Worm (Caenorhabditis elegans) whole organism, late embryonic: ENCODE results near the gene atg-18.
A peak's percentile ranks its signal among the peaks of the same experiment; 100 is the strongest.

Source experiments
- C08G9.2 ChIP-seq: sonication (generic microtip); optimal IDR thresholded peaks from 2 replicates; lab custom pipeline; 2016; ENCODE audit warnings: mild to moderate bottlenecking, missing genetic modification characterization, moderate library complexity, missing compliant biosample characterization
- C38D4.7 ChIP-seq: fragments of 200-800 bp; sonication (Bioruptor generic); optimal IDR thresholded peaks from 2 replicates; lab custom pipeline; 2018; ENCODE audit warnings: mild to moderate bottlenecking, missing genetic modification characterization, moderate library complexity, missing compliant biosample characterization
- K02D7.2 ChIP-seq: sonication (generic microtip); optimal IDR thresholded peaks from 2 replicates; lab custom pipeline; 2017; ENCODE audit warnings: mild to moderate bottlenecking, missing genetic modification characterization, missing compliant biosample characterization
- K09A11.1 ChIP-seq: sonication (generic microtip); optimal IDR thresholded peaks from 2 replicates; lab custom pipeline; 2017; ENCODE audit warnings: antibody characterized with exemption, mild to moderate bottlenecking, missing genetic modification characterization, missing compliant biosample characterization; ENCODE audit not compliant: insufficient read depth
- Y22D7AL.16 ChIP-seq: sonication (generic microtip); optimal IDR thresholded peaks from 2 replicates; lab custom pipeline; 2016; ENCODE audit warnings: missing genetic modification characterization, missing compliant biosample characterization
- ahr-1 ChIP-seq: sonication (generic microtip); optimal IDR thresholded peaks from 2 replicates; lab custom pipeline; 2016; ENCODE audit warnings: missing genetic modification characterization, missing compliant biosample characterization
- ama-1 ChIP-seq: fragments of 150-350 bp; optimal IDR thresholded peaks from 2 replicates; lab custom pipeline; 2014
- ceh-14 ChIP-seq: sonication (generic microtip); optimal IDR thresholded peaks from 2 replicates; lab custom pipeline; 2016; ENCODE audit warnings: missing genotype, missing genetic modification characterization, missing compliant biosample characterization
- ceh-18 ChIP-seq: sonication (generic microtip); optimal IDR thresholded peaks from 2 replicates; lab custom pipeline; 2016; ENCODE audit warnings: missing genetic modification characterization, missing compliant biosample characterization
- ceh-19 ChIP-seq: fragments of 200-800 bp; sonication (Bioruptor generic); optimal IDR thresholded peaks from 2 replicates; lab custom pipeline; 2018; ENCODE audit warnings: mild to moderate bottlenecking, missing genetic modification characterization, missing compliant biosample characterization
- ceh-22 ChIP-seq: sonication (generic microtip); optimal IDR thresholded peaks from 2 replicates; lab custom pipeline; 2017; ENCODE audit warnings: missing biosample characterization, missing genetic modification characterization
- ceh-24 ChIP-seq: sonication (generic microtip); optimal IDR thresholded peaks from 2 replicates; lab custom pipeline; 2016; ENCODE audit warnings: mild to moderate bottlenecking, missing genetic modification characterization, missing compliant biosample characterization
- ceh-30 ChIP-seq: fragments of 150-350 bp; optimal IDR thresholded peaks from 2 replicates; lab custom pipeline; 2014; ENCODE audit warnings: missing biosample characterization, missing genetic modification characterization
- ceh-31 ChIP-seq: sonication (generic microtip); optimal IDR thresholded peaks from 2 replicates; lab custom pipeline; 2016; ENCODE audit warnings: missing genetic modification characterization, missing compliant biosample characterization
- ceh-34 ChIP-seq: sonication (generic microtip); optimal IDR thresholded peaks from 2 replicates; lab custom pipeline; 2016; ENCODE audit warnings: mild to moderate bottlenecking, missing genetic modification characterization, missing compliant biosample characterization
- ceh-48 ChIP-seq: sonication (generic microtip); optimal IDR thresholded peaks from 2 replicates; lab custom pipeline; 2016; ENCODE audit warnings: missing genetic modification characterization, inconsistent platforms, missing compliant biosample characterization
- ceh-6 ChIP-seq: fragments of 200-800 bp; sonication (Bioruptor generic); optimal IDR thresholded peaks from 2 replicates; lab custom pipeline; 2018; ENCODE audit warnings: mild to moderate bottlenecking, missing genetic modification characterization, missing compliant biosample characterization
- ceh-9 ChIP-seq: sonication (generic microtip); optimal IDR thresholded peaks from 2 replicates; lab custom pipeline; 2016; ENCODE audit warnings: mild to moderate bottlenecking, missing genetic modification characterization, inconsistent platforms, missing compliant biosample characterization
- che-1 ChIP-seq: sonication (generic microtip); optimal IDR thresholded peaks from 2 replicates; lab custom pipeline; 2016; ENCODE audit warnings: mild to moderate bottlenecking, missing genetic modification characterization, missing compliant biosample characterization
- dve-1 ChIP-seq: sonication (generic microtip); optimal IDR thresholded peaks from 2 replicates; lab custom pipeline; 2017; ENCODE audit warnings: antibody characterized with exemption, mild to moderate bottlenecking, missing genetic modification characterization, missing compliant biosample characterization
- elt-2 ChIP-seq: sonication (generic microtip); optimal IDR thresholded peaks from 2 replicates; lab custom pipeline; 2016; ENCODE audit warnings: missing genetic modification reagents, missing genetic modification characterization, missing compliant biosample characterization
- elt-4 ChIP-seq: sonication (generic microtip); optimal IDR thresholded peaks from 2 replicates; lab custom pipeline; 2016; ENCODE audit warnings: missing genetic modification characterization, missing compliant biosample characterization
- ets-4 ChIP-seq: sonication (generic microtip); optimal IDR thresholded peaks from 2 replicates; lab custom pipeline; 2016; ENCODE audit warnings: missing genetic modification characterization, missing compliant biosample characterization
- eyg-1 ChIP-seq: sonication (generic microtip); optimal IDR thresholded peaks from 2 replicates; lab custom pipeline; 2016; ENCODE audit warnings: missing genotype, missing genetic modification characterization, missing compliant biosample characterization
- fax-1 ChIP-seq: sonication (generic microtip); optimal IDR thresholded peaks from 2 replicates; lab custom pipeline; 2016; ENCODE audit warnings: missing genotype, missing genetic modification characterization, missing compliant biosample characterization
- fkh-10 ChIP-seq: fragments of 150-350 bp; optimal IDR thresholded peaks from 2 replicates; lab custom pipeline; 2014; ENCODE audit warnings: missing biosample characterization, missing genetic modification reagents, missing genetic modification characterization
- hlh-15 ChIP-seq: sonication (generic microtip); optimal IDR thresholded peaks from 2 replicates; lab custom pipeline; 2016; ENCODE audit warnings: missing genetic modification characterization, missing compliant biosample characterization
- hlh-30 ChIP-seq: sonication (generic microtip); optimal IDR thresholded peaks from 2 replicates; lab custom pipeline; 2017; ENCODE audit warnings: antibody characterized with exemption, missing genetic modification characterization, missing compliant biosample characterization; ENCODE audit not compliant: insufficient read depth
- hlh-6 ChIP-seq: sonication (generic microtip); optimal IDR thresholded peaks from 2 replicates; lab custom pipeline; 2016; ENCODE audit warnings: missing genotype, missing genetic modification characterization, missing compliant biosample characterization
- hlh-8 ChIP-seq: sonication (generic microtip); optimal IDR thresholded peaks from 2 replicates; lab custom pipeline; 2016; ENCODE audit warnings: missing genotype, missing genetic modification characterization, missing compliant biosample characterization
- lim-6 ChIP-seq: sonication (generic microtip); optimal IDR thresholded peaks from 2 replicates; lab custom pipeline; 2016; ENCODE audit warnings: missing genetic modification characterization, missing compliant biosample characterization
- lin-11 ChIP-seq: fragments of 200-800 bp; sonication (Bioruptor generic); optimal IDR thresholded peaks from 2 replicates; lab custom pipeline; 2018; ENCODE audit warnings: mild to moderate bottlenecking, missing genetic modification characterization, missing compliant biosample characterization
- madf-2 ChIP-seq: sonication (generic microtip); optimal IDR thresholded peaks from 2 replicates; lab custom pipeline; 2017; ENCODE audit warnings: missing genetic modification characterization, missing compliant biosample characterization
- mec-3 ChIP-seq: sonication (generic microtip); optimal IDR thresholded peaks from 2 replicates; lab custom pipeline; 2016; ENCODE audit warnings: borderline replicate concordance, missing genetic modification characterization, missing compliant biosample characterization
- nfya-1 ChIP-seq: sonication (generic microtip); optimal IDR thresholded peaks from 2 replicates; lab custom pipeline; 2017; ENCODE audit warnings: missing genetic modification characterization, mild to moderate bottlenecking, missing compliant biosample characterization, antibody characterized with exemption, moderate library complexity
- nhr-11 ChIP-seq: fragments of 150-350 bp; optimal IDR thresholded peaks from 2 replicates; lab custom pipeline; 2014; ENCODE audit warnings: missing biosample characterization, missing genetic modification characterization
- nhr-232 ChIP-seq: sonication (generic microtip); optimal IDR thresholded peaks from 2 replicates; lab custom pipeline; 2016; ENCODE audit warnings: missing genetic modification characterization, missing compliant biosample characterization
- npax-4 ChIP-seq: sonication (generic microtip); optimal IDR thresholded peaks from 2 replicates; lab custom pipeline; 2016; ENCODE audit warnings: missing genetic modification characterization, missing compliant biosample characterization
- odd-2 ChIP-seq: sonication (generic microtip); optimal IDR thresholded peaks from 2 replicates; lab custom pipeline; 2017; ENCODE audit warnings: antibody characterized with exemption, mild to moderate bottlenecking, missing genetic modification characterization, missing compliant biosample characterization
- pat-9 ChIP-seq: fragments of 200-800 bp; sonication (Bioruptor generic); optimal IDR thresholded peaks from 2 replicates; lab custom pipeline; 2018; ENCODE audit warnings: mild to moderate bottlenecking, missing genetic modification characterization, moderate library complexity, missing compliant biosample characterization
- pax-1 ChIP-seq: fragments of 150-350 bp; optimal IDR thresholded peaks from 2 replicates; lab custom pipeline; 2014; ENCODE audit warnings: missing biosample characterization, missing genetic modification characterization
- pha-2 ChIP-seq: sonication (generic microtip); optimal IDR thresholded peaks from 2 replicates; lab custom pipeline; 2017; ENCODE audit warnings: mild to moderate bottlenecking, missing genetic modification characterization, missing compliant biosample characterization
- pros-1 ChIP-seq: fragments of 150-350 bp; optimal IDR thresholded peaks from 2 replicates; lab custom pipeline; 2014; ENCODE audit warnings: missing biosample characterization, missing genetic modification reagents, missing genetic modification characterization
- ref-2 ChIP-seq: sonication (generic microtip); optimal IDR thresholded peaks from 2 replicates; lab custom pipeline; 2016; ENCODE audit warnings: missing genetic modification characterization, missing compliant biosample characterization
- rnt-1 ChIP-seq: sonication (generic microtip); optimal IDR thresholded peaks from 2 replicates; lab custom pipeline; 2016; ENCODE audit warnings: missing genetic modification characterization, missing compliant biosample characterization
- sox-2 ChIP-seq: fragments of 200-800 bp; sonication (Bioruptor generic); IDR thresholded peaks from 2 replicates; pipeline ENCODE4 v1.3.6; 2022; ENCODE audit warnings: missing genetic modification reagents, missing genetic modification characterization, missing compliant biosample characterization
- sox-4 ChIP-seq: sonication (generic microtip); optimal IDR thresholded peaks from 2 replicates; lab custom pipeline; 2017; ENCODE audit warnings: mild to moderate bottlenecking, missing genetic modification characterization, inconsistent platforms, missing compliant biosample characterization
- syd-9 ChIP-seq: sonication (generic microtip); optimal IDR thresholded peaks from 2 replicates; lab custom pipeline; 2016; ENCODE audit warnings: mild to moderate bottlenecking, missing genetic modification characterization, moderate library complexity, missing compliant biosample characterization
- tbx-2 ChIP-seq: sonication (generic microtip); optimal IDR thresholded peaks from 2 replicates; lab custom pipeline; 2016; ENCODE audit warnings: missing genetic modification characterization, missing compliant biosample characterization
- tbx-7 ChIP-seq: sonication (generic microtip); optimal IDR thresholded peaks from 2 replicates; lab custom pipeline; 2016; ENCODE audit warnings: missing genotype, missing genetic modification characterization, missing compliant biosample characterization
- unc-55 ChIP-seq: sonication (generic microtip); optimal IDR thresholded peaks from 2 replicates; lab custom pipeline; 2017; ENCODE audit warnings: missing biosample characterization, missing genetic modification reagents, missing genetic modification characterization
- unc-86 ChIP-seq: sonication (generic microtip); optimal IDR thresholded peaks from 2 replicates; lab custom pipeline; 2016; ENCODE audit warnings: missing genetic modification characterization, missing compliant biosample characterization
- zip-5 ChIP-seq: sonication (generic microtip); optimal IDR thresholded peaks from 2 replicates; lab custom pipeline; 2016; ENCODE audit warnings: missing genetic modification characterization, missing compliant biosample characterization
- ztf-16 ChIP-seq: sonication (generic microtip); optimal IDR thresholded peaks from 2 replicates; lab custom pipeline; 2017; ENCODE audit warnings: missing genetic modification characterization, missing compliant biosample characterization

The atg-18 gene

ce11 chrV:8631277-8631765 is at the start of gene atg-18:
Gene atg-18, minus strand, starts transcription at chrV:8631327.
- peak; percentile 70 for TF ChIP-seq sox-4
- TF ChIP-seq C38D4.7: peak; percentile 39
- TF ChIP-seq pros-1 (tag; lab: Kevin White, UChicago): no peak
- peak; percentile 2 for TF ChIP-seq tbx-7 (tag; lab: Kevin White, UChicago)
- peak; percentile 52 for TF ChIP-seq che-1 (tag; lab: Kevin White, UChicago)
- no peak for TF ChIP-seq dve-1 (tag; lab: Kevin White, UChicago)
- TF ChIP-seq tbx-2 (tag; lab: Kevin White, UChicago): peak; percentile 82
- TF ChIP-seq nfya-1: peak; percentile 68
- TF ChIP-seq ceh-31 (tag; lab: Kevin White, UChicago): peak; percentile 81
- no peak for TF ChIP-seq ceh-22 (tag; lab: Kevin White, UChicago)
- no peak for TF ChIP-seq ahr-1
- TF ChIP-seq nhr-232 (tag; lab: Kevin White, UChicago): peak; percentile 35
- peak; percentile 56 for TF ChIP-seq hlh-8
- TF ChIP-seq ztf-16 (tag; lab: Kevin White, UChicago): peak; percentile 43
- peak; percentile 36 for TF ChIP-seq K02D7.2
- TF ChIP-seq nhr-11 (tag; lab: Kevin White, UChicago): no peak
- TF ChIP-seq ceh-30: no peak
- TF ChIP-seq mec-3: no peak
- peak; percentile 20 for TF ChIP-seq odd-2 (tag; lab: Kevin White, UChicago)
- TF ChIP-seq pat-9 (tag; lab: Kevin White, UChicago): peak; percentile 21
- TF ChIP-seq elt-4 (tag; lab: Kevin White, UChicago): no peak
- TF ChIP-seq ceh-24 (tag; lab: Kevin White, UChicago): no peak
- TF ChIP-seq C08G9.2 (tag; lab: Kevin White, UChicago): no peak
- peak; percentile 23 for TF ChIP-seq madf-2 (tag; lab: Kevin White, UChicago)
- TF ChIP-seq npax-4 (tag; lab: Kevin White, UChicago): no peak
- peak; percentile 81 for TF ChIP-seq elt-2 (tag; lab: Kevin White, UChicago)
- peak; percentile 19 for TF ChIP-seq fkh-10 (GFP tag; lab: Kevin White, UChicago)
- no peak for TF ChIP-seq unc-55 (GFP tag; lab: Kevin White, UChicago)
- peak; percentile 51 for TF ChIP-seq ceh-14 (tag; lab: Kevin White, UChicago)
- TF ChIP-seq fax-1 (tag; lab: Kevin White, UChicago): peak; percentile 50
- no peak for TF ChIP-seq Y22D7AL.16 (tag; lab: Kevin White, UChicago)
- TF ChIP-seq unc-86: peak; percentile 63
- TF ChIP-seq pha-2 (tag; lab: Kevin White, UChicago): peak; percentile 14
- TF ChIP-seq ref-2 (tag; lab: Kevin White, UChicago): no peak
- TF ChIP-seq ceh-6 (GFP tag; lab: Kevin White, UChicago): no peak
- TF ChIP-seq ceh-34 (tag; lab: Kevin White, UChicago): peak; percentile 86
- peak; percentile 38 for TF ChIP-seq ceh-18 (tag; lab: Kevin White, UChicago)
- TF ChIP-seq hlh-15 (tag; lab: Kevin White, UChicago): peak; percentile 32
- TF ChIP-seq K09A11.1 (tag; lab: Kevin White, UChicago): peak; percentile 80
- TF ChIP-seq eyg-1 (tag; lab: Kevin White, UChicago): no peak
- peak; percentile 37 for TF ChIP-seq hlh-6 (tag; lab: Kevin White, UChicago)
- TF ChIP-seq rnt-1 (tag; lab: Kevin White, UChicago): peak; percentile 41
- no peak for TF ChIP-seq zip-5 (tag; lab: Kevin White, UChicago)
- no peak for TF ChIP-seq pax-1
- TF ChIP-seq ceh-19 (GFP tag; lab: Kevin White, UChicago): peak; percentile 62
- no peak for TF ChIP-seq ceh-9
- TF ChIP-seq ceh-48: no peak
- TF ChIP-seq lin-11 (tag; lab: Kevin White, UChicago): peak; percentile 26
- peak; percentile 25 for TF ChIP-seq ets-4
- no peak for TF ChIP-seq lim-6 (tag; lab: Kevin White, UChicago)
- peak; percentile 95 for TF ChIP-seq hlh-30 (tag; lab: Kevin White, UChicago)
- no peak for TF ChIP-seq sox-2 (GFP tag; lab: Robert Waterston, UW)
- no peak for TF ChIP-seq ama-1
- TF ChIP-seq syd-9 (tag; lab: Kevin White, UChicago): no peak
